Worm (Caenorhabditis elegans): ENCODE results near the gene T13C5.7.

T13C5.7 gene

ce11 chrX:6180293-6180692 lies at the start of gene T13C5.7:
TSS of gene T13C5.7 (plus strand) at chrX:6180593.
- no peak for TF ChIP-seq ceh-36 (tag; optimal IDR thresholded peaks at IDR 0.05)
- no peak for TF ChIP-seq sea-1 (GFP tag; conservative IDR thresholded peaks at IDR 0.05)
- no peak for TF ChIP-seq tbx-11 (GFP tag; IDR thresholded peaks at IDR 0.05)
- TF ChIP-seq ets-7 (tag; optimal IDR thresholded peaks at IDR 0.05) = no peak
- TF ChIP-seq ama-1 (optimal IDR thresholded peaks at IDR 0.05) = no peak
- no peak for TF ChIP-seq aly-1 (tag; optimal IDR thresholded peaks at IDR 0.05)
- TF ChIP-seq hnd-1 (tag; optimal IDR thresholded peaks at IDR 0.05) = no peak
- no peak for TF ChIP-seq B0310.2 (tag; optimal IDR thresholded peaks at IDR 0.05)
- TF ChIP-seq hmbx-1 (tag; optimal IDR thresholded peaks at IDR 0.05) = no peak
- no peak for TF ChIP-seq ceh-13 (GFP tag; optimal IDR thresholded peaks at IDR 0.05)
- no peak for TF ChIP-seq tra-4 (tag; optimal IDR thresholded peaks at IDR 0.05)
- no peak for TF ChIP-seq hmg-4 (GFP tag; optimal IDR thresholded peaks at IDR 0.05)

- TF ChIP-seq ets-7 (tag; optimal IDR thresholded peaks at IDR 0.05) (no peak), ama-1 (optimal IDR thresholded peaks at IDR 0.05) (no peak), F13C5.2 (tag; optimal IDR thresholded peaks at IDR 0.05) (peak; percentile 37), hmg-4 (GFP tag; optimal IDR thresholded peaks at IDR 0.05) (peak; percentile 35), hnd-1 (tag; optimal IDR thresholded peaks at IDR 0.05) (no peak)
Measured at ce11 chrX:6134423-6134822, 46.0 kb upstream of the T13C5.7 start.

ce11 chrX:6138243-6138642 lies 42.1 kb upstream of the T13C5.7 start, which contains the start of gene Y72A10A.1:
TSS of gene Y72A10A.1 (minus strand) at chrX:6138343.
- TF ChIP-seq tbx-37 (GFP tag; conservative IDR thresholded peaks at IDR 0.05) (no peak), ama-1 (optimal IDR thresholded peaks at IDR 0.05) (no peak), hmg-4 (GFP tag; optimal IDR thresholded peaks at IDR 0.05) (no peak)

ce11 chrX:6145921-6146320 lies 34.5 kb upstream of the T13C5.7 start:
- TF ChIP-seq ets-7 (tag; optimal IDR thresholded peaks at IDR 0.05) = no peak
- no peak for TF ChIP-seq ceh-13 (GFP tag; optimal IDR thresholded peaks at IDR 0.05)
- TF ChIP-seq hnd-1 (tag; optimal IDR thresholded peaks at IDR 0.05) = no peak
- TF ChIP-seq flt-1 (GFP tag; IDR thresholded peaks at IDR 0.05) = no peak
- no peak for TF ChIP-seq aly-1 (tag; optimal IDR thresholded peaks at IDR 0.05)
- no peak for TF ChIP-seq sea-1 (GFP tag; conservative IDR thresholded peaks at IDR 0.05)
- no peak for TF ChIP-seq hmg-4 (GFP tag; optimal IDR thresholded peaks at IDR 0.05)
- no peak for TF ChIP-seq pes-1 (GFP tag; IDR thresholded peaks at IDR 0.05)
- TF ChIP-seq tbx-37 (GFP tag; conservative IDR thresholded peaks at IDR 0.05) = no peak
- no peak for TF ChIP-seq scrt-1 (GFP tag; IDR thresholded peaks at IDR 0.05)
- TF ChIP-seq ceh-36 (tag; optimal IDR thresholded peaks at IDR 0.05) = no peak
- no peak for TF ChIP-seq hmbx-1 (tag; optimal IDR thresholded peaks at IDR 0.05)

ce11 chrX:6150449-6150848 lies 29.9 kb upstream of the T13C5.7 start, which contains the start of gene tag-275:
TSS of gene tag-275 (minus strand) at chrX:6150549.
- TF ChIP-seq aly-1 (tag; optimal IDR thresholded peaks at IDR 0.05) = no peak
- TF ChIP-seq F13C5.2 (tag; optimal IDR thresholded peaks at IDR 0.05) = no peak
- no peak for TF ChIP-seq tbx-37 (GFP tag; conservative IDR thresholded peaks at IDR 0.05)
- no peak for TF ChIP-seq flt-1 (GFP tag; IDR thresholded peaks at IDR 0.05)
- TF ChIP-seq B0310.2 (tag; optimal IDR thresholded peaks at IDR 0.05) = no peak
- no peak for TF ChIP-seq hnd-1 (tag; optimal IDR thresholded peaks at IDR 0.05)
- TF ChIP-seq tra-4 (tag; optimal IDR thresholded peaks at IDR 0.05) = no peak
- no peak for TF ChIP-seq hmbx-1 (tag; optimal IDR thresholded peaks at IDR 0.05)
- TF ChIP-seq tbx-11 (GFP tag; IDR thresholded peaks at IDR 0.05) = no peak
- TF ChIP-seq scrt-1 (GFP tag; IDR thresholded peaks at IDR 0.05) = no peak

ce11 chrX:6150949-6151519 lies 29.4 kb upstream of the T13C5.7 start:
- TF ChIP-seq ceh-13 (GFP tag; optimal IDR thresholded peaks at IDR 0.05) = no peak
- peak; percentile 40 for TF ChIP-seq F13C5.2 (tag; optimal IDR thresholded peaks at IDR 0.05)
- TF ChIP-seq B0310.2 (tag; optimal IDR thresholded peaks at IDR 0.05) = no peak
- TF ChIP-seq pes-1 (GFP tag; IDR thresholded peaks at IDR 0.05) = no peak
- TF ChIP-seq scrt-1 (GFP tag; IDR thresholded peaks at IDR 0.05) = 0 out of 2 replicates have a peak, but pooled peaks have one; percentile 47
- TF ChIP-seq hmg-4 (GFP tag; optimal IDR thresholded peaks at IDR 0.05) = peak; percentile 43
- no peak for TF ChIP-seq tbx-37 (GFP tag; conservative IDR thresholded peaks at IDR 0.05)
- no peak for TF ChIP-seq tra-4 (tag; optimal IDR thresholded peaks at IDR 0.05)
- TF ChIP-seq hnd-1 (tag; optimal IDR thresholded peaks at IDR 0.05) = no peak
- 0 out of 2 replicates have a peak, but pooled peaks have one; percentile 28 for TF ChIP-seq sea-1 (GFP tag; conservative IDR thresholded peaks at IDR 0.05)
- TF ChIP-seq ama-1 (optimal IDR thresholded peaks at IDR 0.05) = no peak
- TF ChIP-seq tbx-11 (GFP tag; IDR thresholded peaks at IDR 0.05) = no peak
- TF ChIP-seq ceh-36 (tag; optimal IDR thresholded peaks at IDR 0.05) = no peak

ce11 chrX:6155436-6155835 lies 25.0 kb upstream of the T13C5.7 start:
- no peak for TF ChIP-seq ceh-13 (GFP tag; optimal IDR thresholded peaks at IDR 0.05)
- no peak for TF ChIP-seq scrt-1 (GFP tag; IDR thresholded peaks at IDR 0.05)
- TF ChIP-seq ets-7 (tag; optimal IDR thresholded peaks at IDR 0.05) = no peak
- no peak for TF ChIP-seq pes-1 (GFP tag; IDR thresholded peaks at IDR 0.05)
- TF ChIP-seq tra-4 (tag; optimal IDR thresholded peaks at IDR 0.05) = no peak
- no peak for TF ChIP-seq ama-1 (optimal IDR thresholded peaks at IDR 0.05)
- no peak for TF ChIP-seq hnd-1 (tag; optimal IDR thresholded peaks at IDR 0.05)
- no peak for TF ChIP-seq sea-1 (GFP tag; conservative IDR thresholded peaks at IDR 0.05)
- no peak for TF ChIP-seq aly-1 (tag; optimal IDR thresholded peaks at IDR 0.05)

- TF ChIP-seq tra-4 (tag; optimal IDR thresholded peaks at IDR 0.05) (no peak), pes-1 (GFP tag; IDR thresholded peaks at IDR 0.05) (no peak), ets-7 (tag; optimal IDR thresholded peaks at IDR 0.05) (no peak), B0310.2 (tag; optimal IDR thresholded peaks at IDR 0.05) (no peak), tbx-37 (GFP tag; conservative IDR thresholded peaks at IDR 0.05) (no peak), F13C5.2 (tag; optimal IDR thresholded peaks at IDR 0.05) (no peak), scrt-1 (GFP tag; IDR thresholded peaks at IDR 0.05) (no peak)
Measured at ce11 chrX:6157411-6157916, 22.9 kb upstream of the T13C5.7 start.

Data from whole organism, early embryonic.